Worm (Caenorhabditis elegans) whole organism, midembryonic: ENCODE measurements around the gene C49F8.1.

ENCODE experiments used
- T22C8.4 ChIP-seq: fragments of 200-800 bp; sonication (Bioruptor generic); IDR thresholded peaks from 2 replicates; pipeline ENCODE4 v1.3.6; 2022; ENCODE audit warnings: missing genetic modification characterization, missing compliant biosample characterization
- cog-1 ChIP-seq: sonication (generic microtip); optimal IDR thresholded peaks from 2 replicates; lab custom pipeline; 2016; ENCODE audit warnings: missing genetic modification characterization, missing compliant biosample characterization
- flt-1 ChIP-seq: fragments of 200-800 bp; sonication (Bioruptor generic); IDR thresholded peaks from 2 replicates; pipeline ENCODE4 v1.3.6; 2022; ENCODE audit warnings: missing genetic modification characterization, missing compliant biosample characterization

- TF ChIP-seq cog-1 (no peak), T22C8.4 (GFP tag; lab: Robert Waterston, UW) (no peak), flt-1 (GFP tag; lab: Robert Waterston, UW) (no peak)
Measured at ce11 chrX:13384743-13385142, 19.9 kb upstream of the C49F8.1 start.
